Fruit fly (Drosophila melanogaster): ENCODE measurements around the gene Faf2.

Gene Faf2

dm6 chr2L:18705617-18706046 is 2.9 kb downstream of the Faf2 start, which contains the start of gene Jwa (continued):
- TF ChIP-seq dsx (GFP tag; optimal IDR thresholded peaks at IDR 0.05; ENCODE audit: poor library complexity, severe bottlenecking) (peak; percentile 48), CG7368 (GFP tag; optimal IDR thresholded peaks at IDR 0.05) (peak; percentile 67), CG3032 (tag; optimal IDR thresholded peaks at IDR 0.05) (peak; percentile 79), pdm3 (GFP tag; optimal IDR thresholded peaks at IDR 0.05) (peak; percentile 95), CG6808 (GFP tag; optimal IDR thresholded peaks at IDR 0.05) (peak; percentile 52), CG3919 (GFP tag; optimal IDR thresholded peaks at IDR 0.05) (peak; percentile 78), Eip75B (GFP tag; optimal IDR thresholded peaks at IDR 0.05) (peak; percentile 86), vri (GFP tag; optimal IDR thresholded peaks at IDR 0.05) (peak; percentile 93), achi (GFP tag; optimal IDR thresholded peaks at IDR 0.05) (peak; percentile 73), spab (GFP tag; optimal IDR thresholded peaks at IDR 0.05) (no peak), CG11762 (GFP tag; optimal IDR thresholded peaks at IDR 0.05; ENCODE audit: insufficient read depth) (peak; percentile 35), dac (GFP tag; optimal IDR thresholded peaks at IDR 0.05) (peak; percentile 84), Smox (GFP tag; optimal IDR thresholded peaks at IDR 0.05) (peak; percentile 90), Sox102F (GFP tag; optimal IDR thresholded peaks at IDR 0.05) (peak; percentile 95), topi (GFP tag; optimal IDR thresholded peaks at IDR 0.05) (peak; percentile 85), CG6792 (GFP tag; optimal IDR thresholded peaks at IDR 0.05) (peak; percentile 92), Ets96B (tag; optimal IDR thresholded peaks at IDR 0.05) (peak; percentile 72), Blimp-1 (GFP tag; optimal IDR thresholded peaks at IDR 0.05) (peak; percentile 26), Sox15 (GFP tag; optimal IDR thresholded peaks at IDR 0.05) (peak; percentile 85), Eip78C (GFP tag) (peak; percentile 89), salr (GFP tag; optimal IDR thresholded peaks at IDR 0.05) (peak; percentile 20 to 54), Met (GFP tag; optimal IDR thresholded peaks at IDR 0.05) (peak; percentile 87), cyc (GFP tag; optimal IDR thresholded peaks at IDR 0.05) (peak; percentile 88), CG11294 (GFP tag; IDR thresholded peaks at IDR 0.05) (peak; percentile 74; the same call in 1 of the 2 replicates), CG34406 (GFP tag; optimal IDR thresholded peaks at IDR 0.05) (peak; percentile 80), esn (GFP tag; optimal IDR thresholded peaks at IDR 0.05) (peak; percentile 97), fd85E (GFP tag; optimal IDR thresholded peaks at IDR 0.05) (no peak), CG8632 (GFP tag; optimal IDR thresholded peaks at IDR 0.05) (peak; percentile 87), Hr39 (GFP tag; optimal IDR thresholded peaks at IDR 0.05) (peak; percentile 95), CG32006 (GFP tag; optimal IDR thresholded peaks at IDR 0.05) (peak; percentile 91), CG31627 (GFP tag; optimal IDR thresholded peaks at IDR 0.05) (peak; percentile 96), CG15336 (GFP tag; IDR thresholded peaks at IDR 0.05) (peak; percentile 90), net (GFP tag; optimal IDR thresholded peaks at IDR 0.05) (peak; percentile 66), Eip93F (GFP tag; optimal IDR thresholded peaks at IDR 0.05) (peak; percentile 88), svp (GFP tag) (peak; percentile 95), Hr4 (GFP tag; optimal IDR thresholded peaks at IDR 0.05) (peak; percentile 85), CG10669 (GFP tag; optimal IDR thresholded peaks at IDR 0.05) (peak; percentile 58)

dm6 chr2L:18702721-18703488 is 5.6 kb downstream of the Faf2 start, which contains the start of the genes CG10376 and CG10343:
CG10376 (minus strand) TSS chr2L:18703105.
CG10343 (plus strand) TSS chr2L:18703473.
- TF ChIP-seq Sox102F (GFP tag; optimal IDR thresholded peaks at IDR 0.05) (no peak), CG4318 (GFP tag; optimal IDR thresholded peaks at IDR 0.05) (no peak), ss (GFP tag; optimal IDR thresholded peaks at IDR 0.05) (peak in 1 of 2 experiments; percentile 83), CG31627 (GFP tag; optimal IDR thresholded peaks at IDR 0.05) (peak; percentile 79), CG11294 (GFP tag; IDR thresholded peaks at IDR 0.05) (peak; percentile 84), Ets96B (tag; optimal IDR thresholded peaks at IDR 0.05) (peak; percentile 87), CG9139 (GFP tag; optimal IDR thresholded peaks at IDR 0.05) (no peak), esn (GFP tag; optimal IDR thresholded peaks at IDR 0.05) (peak; percentile 78), CG10631 (GFP tag; optimal IDR thresholded peaks at IDR 0.05) (peak; percentile 93), CG11902 (GFP tag; optimal IDR thresholded peaks at IDR 0.05) (peak; percentile 80), CG3919 (GFP tag; optimal IDR thresholded peaks at IDR 0.05) (peak; percentile 76), CG11762 (GFP tag; optimal IDR thresholded peaks at IDR 0.05; ENCODE audit: insufficient read depth) (peak; percentile 40), CG8632 (GFP tag; optimal IDR thresholded peaks at IDR 0.05) (peak; percentile 82), topi (GFP tag; optimal IDR thresholded peaks at IDR 0.05) (peak; percentile 66), CG6854 (GFP tag; optimal IDR thresholded peaks at IDR 0.05) (peak; percentile 10), Eip93F (GFP tag; optimal IDR thresholded peaks at IDR 0.05) (no peak), cyc (GFP tag; optimal IDR thresholded peaks at IDR 0.05) (peak; percentile 73), CG6276 (GFP tag; optimal IDR thresholded peaks at IDR 0.05) (no peak), pdm3 (GFP tag; optimal IDR thresholded peaks at IDR 0.05) (no peak), Sox14 (GFP tag; optimal IDR thresholded peaks at IDR 0.05) (peak; percentile 83), fd59A (GFP tag; optimal IDR thresholded peaks at IDR 0.05) (peak; percentile 71), Hr38 (GFP tag; optimal IDR thresholded peaks at IDR 0.05) (no peak), fkh (GFP tag; optimal IDR thresholded peaks at IDR 0.05) (peak; percentile 91), Eip78C (GFP tag) (peak; percentile 92)
